Worm (Caenorhabditis elegans): ENCODE results near the gene egl-26.

- TF ChIP-seq snpc-4 (tag; optimal IDR thresholded peaks at IDR 0.05) (no peak), hlh-1 (tag; optimal IDR thresholded peaks at IDR 0.05) (no peak), ztf-11 (tag; optimal IDR thresholded peaks at IDR 0.05) (no peak), zip-8 (tag; optimal IDR thresholded peaks at IDR 0.05) (no peak), lsy-2 (tag; optimal IDR thresholded peaks at IDR 0.05) (no peak), blmp-1 (tag; optimal IDR thresholded peaks at IDR 0.05) (no peak), lin-13 (tag; optimal IDR thresholded peaks at IDR 0.05) (no peak), nhr-76 (tag; optimal IDR thresholded peaks at IDR 0.05) (no peak), nhr-28 (tag; optimal IDR thresholded peaks at IDR 0.05) (no peak), tbx-8 (GFP tag; optimal IDR thresholded peaks at IDR 0.05) (no peak), mls-2 (tag; optimal IDR thresholded peaks at IDR 0.05) (no peak), cnd-1 (tag; optimal IDR thresholded peaks at IDR 0.05) (no peak)
Observed at ce11 chrII:105327-105882, 36.0 kb downstream of the egl-26 start.
